Worm (Caenorhabditis elegans): Measurements from ENCODE around the gene C56G2.9.
A peak's percentile ranks its signal among the peaks of the same experiment; 100 is the strongest.

The C56G2.9 gene

DNA sequence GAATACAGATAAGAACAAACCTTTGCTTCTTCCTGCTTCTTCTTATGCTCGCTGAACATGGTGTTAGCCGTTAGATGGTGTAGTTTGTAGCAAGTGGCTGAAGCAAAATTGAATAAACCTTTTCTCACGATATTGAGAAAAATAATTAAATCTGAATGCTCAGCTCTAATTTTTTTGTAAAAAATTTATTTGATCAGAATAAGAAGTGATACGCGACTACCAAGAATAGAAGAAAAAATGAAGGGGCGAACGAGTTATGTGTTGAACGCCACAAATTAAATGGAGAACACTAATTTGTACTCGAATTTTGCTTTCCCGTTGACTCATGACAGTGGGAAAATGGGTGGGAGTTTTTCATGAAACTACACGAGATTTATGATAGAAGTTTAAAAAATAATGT is at the start of gene C56G2.9:
C56G2.9 (minus strand) TSS at position 101 of the 400 bp plus-strand sequence.
- TF ChIP-seq hmbx-1 (tag; optimal IDR thresholded peaks at IDR 0.05) (no peak), tbx-37 (GFP tag; conservative IDR thresholded peaks at IDR 0.05) (no peak), sea-1 (GFP tag; conservative IDR thresholded peaks at IDR 0.05) (no peak), pes-1 (GFP tag; IDR thresholded peaks at IDR 0.05) (no peak)

DNA sequence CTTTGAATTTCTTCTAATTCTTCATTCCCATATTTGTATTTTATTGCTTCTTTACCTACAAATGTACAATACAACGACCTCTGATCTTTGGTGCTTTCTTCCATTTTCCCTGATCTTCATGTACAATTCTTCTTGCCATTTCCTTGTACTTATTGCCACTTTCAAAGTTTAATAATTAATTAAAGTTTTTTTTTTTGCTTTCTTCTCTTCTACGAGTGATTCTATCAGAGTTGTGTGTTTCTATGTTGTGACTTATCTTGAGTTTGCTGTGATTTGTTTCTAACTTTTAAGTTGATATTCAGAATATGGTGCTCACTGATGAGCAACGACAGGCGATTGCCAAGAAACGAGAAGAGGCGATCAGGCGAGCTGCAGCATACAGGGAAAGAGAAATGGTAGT is 47.5 kb upstream of the C56G2.9 start, which contains the start of gene smrc-1:
smrc-1 (plus strand) TSS at position 301 of the 400 bp plus-strand sequence.
- TF ChIP-seq hnd-1 (tag; optimal IDR thresholded peaks at IDR 0.05) (no peak), F13C5.2 (tag; optimal IDR thresholded peaks at IDR 0.05) (no peak), flt-1 (GFP tag; IDR thresholded peaks at IDR 0.05) (no peak), ets-7 (tag; optimal IDR thresholded peaks at IDR 0.05) (no peak), tbx-11 (GFP tag; IDR thresholded peaks at IDR 0.05) (no peak)

DNA sequence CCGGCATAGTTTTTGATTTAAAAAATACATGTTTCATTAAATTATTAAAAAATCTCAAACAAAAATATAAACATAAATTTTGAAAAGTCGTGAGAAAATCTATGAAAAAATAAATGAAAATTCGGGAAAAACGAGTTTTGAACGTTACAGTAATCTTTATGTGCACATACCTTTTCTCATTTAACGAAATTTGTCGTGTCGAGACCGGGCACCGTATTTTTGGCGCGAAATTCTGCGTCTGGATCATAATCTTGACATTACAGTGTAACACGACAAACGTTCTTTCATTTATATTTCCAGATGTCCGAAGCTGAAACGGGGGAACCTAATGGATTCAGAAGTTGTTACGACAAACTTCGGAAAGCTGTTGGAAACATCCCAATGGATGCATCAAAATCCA is 46.4 kb upstream of the C56G2.9 start, which contains the start of gene C16A3.2:
C16A3.2 (plus strand) TSS at position 301 of the 400 bp plus-strand sequence.
- TF ChIP-seq ets-7 (tag; optimal IDR thresholded peaks at IDR 0.05), result no peak
- TF ChIP-seq hmg-4 (GFP tag; optimal IDR thresholded peaks at IDR 0.05), result no peak
- TF ChIP-seq ama-1 (optimal IDR thresholded peaks at IDR 0.05), result no peak

DNA sequence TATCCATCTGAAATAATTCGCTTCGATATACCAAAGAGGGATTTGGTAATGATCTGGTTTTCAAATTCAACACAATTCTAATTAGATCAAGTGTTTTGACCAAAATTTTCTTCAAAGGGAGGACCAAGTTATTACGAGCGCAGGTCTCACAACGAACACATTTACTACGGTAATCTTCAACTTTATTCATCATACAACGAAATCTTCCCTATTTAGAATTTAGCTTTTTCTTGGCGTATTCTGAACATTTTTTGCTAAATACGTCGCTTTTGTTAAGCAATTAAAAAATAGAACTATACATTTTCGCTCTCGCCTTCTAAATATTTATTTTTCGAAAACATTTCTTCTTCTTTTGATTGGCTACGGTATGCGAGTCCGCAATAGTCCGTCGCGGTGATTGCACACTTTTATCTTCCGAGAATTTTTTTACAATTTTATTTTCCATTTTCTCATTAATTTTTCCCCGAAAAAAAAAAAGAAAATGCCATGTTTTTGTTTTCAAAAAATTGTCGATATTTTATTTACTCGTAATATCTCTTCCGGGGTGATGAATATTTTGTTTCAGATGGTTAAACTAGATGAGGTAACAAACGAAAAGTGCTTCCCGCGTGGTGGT is 40.0 kb upstream of the C56G2.9 start, which contains the start of gene let-716:
let-716 (plus strand) TSS at position 566 of the 616 bp plus-strand sequence.
- peak; percentile 15 for TF ChIP-seq ama-1 (optimal IDR thresholded peaks at IDR 0.05)
- TF ChIP-seq tbx-37 (GFP tag; conservative IDR thresholded peaks at IDR 0.05), result no peak

DNA sequence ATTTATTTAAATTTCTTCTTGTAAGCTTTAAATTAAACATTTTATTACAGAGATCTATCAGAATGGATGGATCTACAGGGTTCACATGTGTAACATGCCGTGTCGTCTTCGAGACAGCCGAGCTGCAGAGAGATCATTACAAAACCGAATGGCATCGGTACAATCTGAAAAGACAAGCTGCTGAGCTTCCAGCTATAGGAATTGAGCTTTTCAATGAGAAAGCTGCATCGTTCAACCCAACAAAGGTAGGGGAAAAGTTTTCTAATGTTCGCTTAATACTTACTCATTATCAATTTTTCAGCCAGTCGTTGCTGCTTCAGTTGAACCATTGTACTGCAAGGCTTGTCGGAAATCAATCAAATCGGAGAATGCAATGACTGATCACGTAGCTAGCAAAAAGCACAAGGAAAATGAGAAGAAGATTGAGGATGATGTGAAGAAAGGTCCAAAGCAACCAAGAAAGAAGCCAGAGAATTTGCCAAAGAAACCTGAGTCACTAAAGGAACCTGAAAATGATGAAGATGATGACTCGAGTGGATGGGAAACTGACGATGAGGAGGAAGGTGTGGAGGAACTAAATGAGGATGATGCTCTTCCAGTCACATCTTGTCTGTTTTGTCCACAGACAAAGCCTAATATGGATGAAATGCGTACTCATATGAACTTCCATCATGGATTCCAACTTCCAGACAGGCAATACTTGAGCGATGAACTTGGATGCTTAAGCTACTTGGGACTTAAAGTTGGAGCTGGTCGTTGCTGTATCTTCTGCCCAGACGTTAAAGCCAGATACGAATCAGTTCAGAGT is 38.7 kb upstream of the C56G2.9 start, which contains the start of gene znf-622:
znf-622 (plus strand) TSS at position 51 of the 808 bp plus-strand sequence.
- peak; percentile 91 for TF ChIP-seq ama-1 (optimal IDR thresholded peaks at IDR 0.05)
- no peak for TF ChIP-seq aly-1 (tag; optimal IDR thresholded peaks at IDR 0.05)
- no peak for TF ChIP-seq tbx-11 (GFP tag; IDR thresholded peaks at IDR 0.05)

DNA sequence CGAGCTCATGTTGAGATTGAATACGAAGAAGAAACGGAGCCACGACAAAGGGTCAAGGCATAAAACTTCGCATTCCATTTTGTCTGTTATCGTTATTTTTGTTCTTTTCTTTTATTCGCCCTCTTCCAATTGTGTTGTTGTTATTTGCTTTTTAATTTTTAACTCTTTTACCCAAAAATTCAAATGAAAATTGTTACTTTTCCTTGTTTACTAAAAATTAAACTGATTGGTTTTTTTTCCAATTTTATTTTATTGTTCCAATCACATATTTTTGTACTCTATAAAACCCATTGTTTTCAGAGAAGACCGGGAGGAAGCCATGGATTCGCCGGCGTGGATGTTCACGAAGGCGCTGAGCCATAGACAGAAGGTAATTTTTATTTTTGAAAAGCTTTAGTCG is 37.3 kb upstream of the C56G2.9 start, which contains the start of gene C16A3.5:
C16A3.5 (plus strand) TSS at position 301 of the 400 bp plus-strand sequence.
- no peak for TF ChIP-seq flt-1 (GFP tag; IDR thresholded peaks at IDR 0.05)
- no peak for TF ChIP-seq hmbx-1 (tag; optimal IDR thresholded peaks at IDR 0.05)
- no peak for TF ChIP-seq F13C5.2 (tag; optimal IDR thresholded peaks at IDR 0.05)
- TF ChIP-seq aly-1 (tag; optimal IDR thresholded peaks at IDR 0.05), result no peak
- no peak for TF ChIP-seq hnd-1 (tag; optimal IDR thresholded peaks at IDR 0.05)
- no peak for TF ChIP-seq ceh-36 (tag; optimal IDR thresholded peaks at IDR 0.05)
- TF ChIP-seq tbx-37 (GFP tag; conservative IDR thresholded peaks at IDR 0.05), result no peak
- no peak for TF ChIP-seq ama-1 (optimal IDR thresholded peaks at IDR 0.05)
- no peak for TF ChIP-seq tra-4 (tag; optimal IDR thresholded peaks at IDR 0.05)

DNA sequence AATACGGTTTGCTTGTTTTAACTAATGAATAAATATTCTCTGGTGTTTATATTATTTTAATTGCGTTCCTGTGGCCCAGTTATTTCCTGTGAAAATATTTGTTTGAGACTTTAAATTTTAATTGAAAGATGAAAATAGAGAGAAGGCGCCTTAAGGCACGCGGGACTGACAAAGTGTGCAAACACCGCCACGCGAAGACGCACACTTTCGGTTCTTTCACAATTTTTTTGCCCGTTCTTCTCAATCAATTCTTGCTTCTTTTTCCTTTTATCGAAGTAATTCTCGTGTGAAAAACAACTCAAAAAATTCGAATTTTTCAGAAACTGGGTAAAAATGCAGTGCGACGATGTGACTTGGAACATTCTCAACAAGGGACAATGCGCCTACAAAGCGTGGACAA is 36.0 kb upstream of the C56G2.9 start, which contains the start of gene C16A3.6:
C16A3.6 (plus strand) TSS at position 84 of the 400 bp plus-strand sequence.
- TF ChIP-seq ets-7 (tag; optimal IDR thresholded peaks at IDR 0.05), result no peak
- no peak for TF ChIP-seq hmbx-1 (tag; optimal IDR thresholded peaks at IDR 0.05)
- TF ChIP-seq flt-1 (GFP tag; IDR thresholded peaks at IDR 0.05), result no peak
- no peak for TF ChIP-seq pes-1 (GFP tag; IDR thresholded peaks at IDR 0.05)
- TF ChIP-seq ama-1 (optimal IDR thresholded peaks at IDR 0.05), result peak; percentile 82
- no peak for TF ChIP-seq tra-4 (tag; optimal IDR thresholded peaks at IDR 0.05)
- peak; percentile 9 for TF ChIP-seq F13C5.2 (tag; optimal IDR thresholded peaks at IDR 0.05)
- no peak for TF ChIP-seq ceh-36 (tag; optimal IDR thresholded peaks at IDR 0.05)
- TF ChIP-seq hnd-1 (tag; optimal IDR thresholded peaks at IDR 0.05), result no peak
- no peak for TF ChIP-seq ceh-13 (GFP tag; optimal IDR thresholded peaks at IDR 0.05)
- TF ChIP-seq hmg-4 (GFP tag; optimal IDR thresholded peaks at IDR 0.05), result no peak
- TF ChIP-seq sea-1 (GFP tag; conservative IDR thresholded peaks at IDR 0.05), result no peak
- no peak for TF ChIP-seq tbx-37 (GFP tag; conservative IDR thresholded peaks at IDR 0.05)

DNA sequence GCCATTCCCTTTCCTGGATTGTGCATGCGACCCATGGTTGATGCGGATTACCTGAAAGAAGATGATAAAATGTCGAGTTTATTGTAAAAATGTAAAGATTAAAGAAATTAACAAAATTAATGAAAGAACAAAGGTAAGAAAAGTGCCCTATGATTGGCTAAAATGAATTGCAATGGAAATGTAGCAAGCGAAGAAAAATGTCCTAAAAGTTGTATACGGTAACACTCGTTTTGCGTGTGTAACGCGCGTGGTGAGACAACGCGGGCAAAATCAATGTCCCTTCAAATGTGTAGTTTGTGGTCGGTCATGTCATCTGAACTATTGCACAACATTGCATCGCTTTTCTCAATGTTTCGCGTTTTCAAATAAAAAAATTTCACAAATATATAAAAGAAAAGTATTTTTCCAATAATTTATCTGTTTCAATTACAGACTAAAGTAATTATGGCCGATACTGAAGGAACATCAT is 31.9 kb upstream of the C56G2.9 start, which contains the start of the genes rps-13 and nfx-1:
rps-13 (minus strand) TSS at position 51 of the 469 bp plus-strand sequence.
nfx-1 (plus strand) TSS at position 433 of the 469 bp plus-strand sequence.
- TF ChIP-seq F13C5.2 (tag; optimal IDR thresholded peaks at IDR 0.05) (peak; percentile 24), tbx-11 (GFP tag; IDR thresholded peaks at IDR 0.05) (no peak), hnd-1 (tag; optimal IDR thresholded peaks at IDR 0.05) (no peak)

DNA sequence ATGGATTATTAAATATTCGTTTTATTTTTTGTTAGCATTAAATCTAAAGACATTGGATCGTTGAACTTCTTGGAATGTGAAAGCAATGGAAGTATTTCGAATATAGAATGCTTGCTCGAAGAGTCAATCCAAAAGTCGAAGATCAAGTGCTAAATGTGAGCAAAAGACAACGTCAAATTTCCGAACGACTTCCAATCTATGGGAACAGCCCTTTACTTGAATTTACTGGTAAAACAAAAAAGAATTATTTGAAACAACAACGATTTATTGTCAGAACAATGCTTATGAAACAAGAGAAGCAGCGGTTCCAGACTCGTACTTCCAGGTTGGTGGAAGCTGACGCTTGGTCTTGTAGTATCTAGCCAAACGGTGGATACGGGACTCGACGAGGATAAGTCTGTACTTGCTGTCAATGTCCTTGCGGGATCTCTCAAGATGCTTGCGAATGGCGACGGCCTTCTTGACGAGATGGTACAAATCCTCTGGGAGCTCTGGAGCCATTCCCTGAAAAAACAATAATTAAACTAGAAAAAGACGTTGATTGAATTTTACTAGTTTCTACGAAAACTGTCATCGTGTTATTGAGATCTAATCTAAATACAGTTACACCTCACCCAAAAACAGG is 30.8 kb upstream of the C56G2.9 start:
- no peak for TF ChIP-seq scrt-1 (GFP tag; IDR thresholded peaks at IDR 0.05)
- no peak for TF ChIP-seq hnd-1 (tag; optimal IDR thresholded peaks at IDR 0.05)
- TF ChIP-seq hmbx-1 (tag; optimal IDR thresholded peaks at IDR 0.05), result no peak
- TF ChIP-seq tra-4 (tag; optimal IDR thresholded peaks at IDR 0.05), result no peak
- TF ChIP-seq pes-1 (GFP tag; IDR thresholded peaks at IDR 0.05), result no peak
- TF ChIP-seq aly-1 (tag; optimal IDR thresholded peaks at IDR 0.05), result no peak

All from whole organism, early embryonic.